Fruit fly (Drosophila melanogaster) whole organism, wandering third instar larva: Measurements from ENCODE around the gene CG33229.
A peak's percentile ranks its signal among the peaks of the same experiment; 100 is the strongest.

ENCODE experiments used
- Abd-B ChIP-seq: fragments of >200 bp; optimal IDR thresholded peaks from 2 replicates; lab custom pipeline; 2017; ENCODE audit warnings: missing biosample characterization, missing genetic modification characterization
- CrebA ChIP-seq: fragments of 200-800 bp; sonication (Bioruptor generic); optimal IDR thresholded peaks from 2 replicates; lab custom pipeline; 2016; ENCODE audit warnings: missing biosample characterization, mild to moderate bottlenecking, missing genetic modification characterization, borderline replicate concordance
- Dfd ChIP-seq: fragments of >200 bp; optimal IDR thresholded peaks from 2 replicates; lab custom pipeline; 2017; ENCODE audit warnings: missing biosample characterization, missing genetic modification characterization
- GATAd ChIP-seq: sonication (Bioruptor generic); optimal IDR thresholded peaks from 2 replicates; lab custom pipeline; 2016; ENCODE audit warnings: missing biosample characterization, missing genetic modification characterization
- HLH106 ChIP-seq: fragments of 200-800 bp; optimal IDR thresholded peaks from 3 replicates; lab custom pipeline; 2019; ENCODE audit warnings: missing biosample characterization, mild to moderate bottlenecking, missing genetic modification characterization, moderate library complexity
- Hnf4 ChIP-seq: fragments of 200-800 bp; sonication (Bioruptor generic); optimal IDR thresholded peaks from 2 replicates; lab custom pipeline; 2016; ENCODE audit warnings: missing biosample characterization, mild to moderate bottlenecking, missing genetic modification characterization
- Hr78 ChIP-seq: fragments of >200 bp; optimal IDR thresholded peaks from 2 replicates; lab custom pipeline; 2017; ENCODE audit warnings: missing biosample characterization, missing genetic modification characterization
- OdsH ChIP-seq: fragments of 200-800 bp; sonication (Bioruptor generic); optimal IDR thresholded peaks from 2 replicates; lab custom pipeline; 2016; ENCODE audit warnings: missing biosample characterization, mild to moderate bottlenecking, missing genetic modification characterization
- brk ChIP-seq: fragments of 200-800 bp; sonication (Bioruptor generic); optimal IDR thresholded peaks from 2 replicates; lab custom pipeline; 2016; ENCODE audit warnings: missing biosample characterization, mild to moderate bottlenecking, missing genetic modification characterization
- dmrt93B ChIP-seq: fragments of 200-800 bp; sonication (Bioruptor generic); optimal IDR thresholded peaks from 2 replicates; lab custom pipeline; 2018; ENCODE audit warnings: missing biosample characterization, mild to moderate bottlenecking, missing genetic modification characterization
- dsf ChIP-seq: sonication (Bioruptor generic); optimal IDR thresholded peaks from 2 replicates; lab custom pipeline; 2016; ENCODE audit warnings: missing biosample characterization, missing genetic modification characterization, borderline replicate concordance
- foxo ChIP-seq, 2 experiments: fragments of 200-800 bp; sonication (Bioruptor generic); optimal IDR thresholded peaks; 2 replicates in 1 of 2; 3 replicates in 1 of 2; lab custom pipeline; 2016 to 2017; ENCODE audit warnings: missing biosample characterization in 2 of 2, missing genetic modification characterization in 2 of 2
- fru ChIP-seq: fragments of 200-800 bp; sonication (Bioruptor generic); optimal IDR thresholded peaks from 3 replicates; lab custom pipeline; 2016; ENCODE audit warnings: missing biosample characterization, mild to moderate bottlenecking, missing genetic modification characterization
- psq ChIP-seq: fragments of 200-800 bp; sonication (Bioruptor generic); optimal IDR thresholded peaks from 3 replicates; lab custom pipeline; 2017; ENCODE audit warnings: missing biosample characterization, mild to moderate bottlenecking, missing genetic modification characterization, moderate library complexity

DNA sequence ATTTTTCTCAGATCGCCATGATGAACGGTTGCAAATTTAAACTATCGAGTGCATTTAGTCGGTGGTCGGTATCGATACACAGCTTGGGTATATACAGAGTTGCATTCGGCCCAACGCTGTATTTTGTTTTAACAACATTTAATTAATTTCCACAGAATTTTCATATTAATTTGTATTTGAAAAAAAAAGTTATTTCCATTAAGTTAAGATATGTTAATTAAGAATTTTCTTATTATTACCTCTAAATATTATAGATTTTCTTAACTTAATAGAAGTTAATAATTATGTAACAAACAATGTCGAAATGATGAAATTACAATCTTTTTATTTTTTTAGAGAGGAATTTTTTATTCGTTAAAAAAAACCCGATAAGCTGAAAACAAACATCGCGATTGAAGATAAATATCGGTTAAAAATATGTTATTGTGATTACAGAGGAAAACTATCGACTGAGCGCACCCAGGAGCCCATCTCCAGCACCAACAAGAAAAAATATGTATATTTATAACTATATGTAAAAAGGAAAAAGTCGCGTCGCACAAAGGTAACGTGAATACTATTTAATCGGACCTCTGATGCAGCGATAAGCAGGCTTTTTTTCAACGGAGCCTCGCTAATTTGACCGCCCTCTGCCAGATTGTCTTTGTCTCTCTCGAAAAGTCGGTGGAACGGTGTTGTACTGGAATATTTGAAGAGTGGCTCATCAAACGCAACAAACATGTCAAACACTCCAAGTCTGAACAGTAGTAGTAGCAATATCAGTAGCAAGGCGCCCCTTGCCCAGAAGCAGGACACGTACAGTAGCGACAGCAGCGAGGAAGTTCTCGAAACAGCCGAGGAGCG is 23.7 kb upstream of the CG33229 start, which contains the start of the genes rno and mri:
- TF ChIP-seq HLH106 (tag; lab: Kevin White, UChicago) (peak; percentile 78), Dfd (GFP tag; lab: Kevin White, UChicago) (no peak), Hnf4 (GFP tag; lab: Kevin White, UChicago) (no peak), dmrt93B (GFP tag; lab: Kevin White, UChicago) (peak; percentile 60), foxo (GFP tag; optimal IDR thresholded peaks at IDR 0.05; lab: Kevin White, UChicago) (peak in 1 of 2 experiments; percentile 75), Hr78 (no peak), psq (peak; percentile 52), fru (GFP tag; lab: Kevin White, UChicago) (peak; percentile 6), CrebA (GFP tag; lab: Kevin White, UChicago) (no peak), brk (GFP tag; lab: Kevin White, UChicago) (no peak), dsf (no peak), OdsH (GFP tag; lab: Kevin White, UChicago) (peak; percentile 68), Abd-B (GFP tag; lab: Kevin White, UChicago) (no peak), GATAd (GFP tag; lab: Kevin White, UChicago) (no peak)
